Worm (Caenorhabditis elegans): ENCODE data around the gene let-92.

let-92 gene

ce11 chrIV:11858142-11858541, at the start of gene let-92:
TSS of gene let-92 (plus strand) at chrIV:11858442.
- TF ChIP-seq rpc-1 (optimal IDR thresholded peaks at IDR 0.05) (no peak), rpc-1 (tag; optimal IDR thresholded peaks at IDR 0.05) (no peak), snpc-1.1 (tag; optimal IDR thresholded peaks at IDR 0.05; ENCODE audit: insufficient read depth) (no peak), madf-3 (GFP tag; IDR thresholded peaks at IDR 0.05) (no peak), F57A8.1 (GFP tag; optimal IDR thresholded peaks at IDR 0.05) (no peak), hlh-12 (tag; optimal IDR thresholded peaks at IDR 0.05) (no peak), mes-4 (tag; optimal IDR thresholded peaks at IDR 0.05) (no peak), lin-26 (GFP tag; IDR thresholded peaks at IDR 0.05) (no peak), pha-4 (tag; optimal IDR thresholded peaks at IDR 0.05) (no peak), tlf-1 (GFP tag; optimal IDR thresholded peaks at IDR 0.05) (no peak)

ce11 chrIV:11809047-11809446, 49.2 kb upstream of the let-92 start:
- TF ChIP-seq tlf-1 (GFP tag; optimal IDR thresholded peaks at IDR 0.05) (no peak), nfya-2 (GFP tag; IDR thresholded peaks at IDR 0.05) (no peak)

ce11 chrIV:11809708-11810114, 48.5 kb upstream of the let-92 start:
- TF ChIP-seq T26A5.8 (tag; optimal IDR thresholded peaks at IDR 0.05) (no peak), ceh-100 (GFP tag; IDR thresholded peaks at IDR 0.05) (no peak), hrde-1 (tag; optimal IDR thresholded peaks at IDR 0.05; ENCODE audit: borderline replicate concordance) (no peak), tbp1 (GFP tag; optimal IDR thresholded peaks at IDR 0.05) (peak; percentile 28), zim-3 (tag; optimal IDR thresholded peaks at IDR 0.05) (no peak), rec-8 (tag; optimal IDR thresholded peaks at IDR 0.05) (no peak), ztf-3 (GFP tag; optimal IDR thresholded peaks at IDR 0.05) (no peak), zfh-2 (GFP tag; conservative IDR thresholded peaks at IDR 0.05) (no peak; the same call in 1 of the 2 replicates), D2030.7 (GFP tag; IDR thresholded peaks at IDR 0.05) (no peak), rpc-1 (optimal IDR thresholded peaks at IDR 0.05) (no peak), rpc-1 (tag; optimal IDR thresholded peaks at IDR 0.05) (no peak), ztf-6 (GFP tag; IDR thresholded peaks at IDR 0.05) (no peak), somi-1 (GFP tag; optimal IDR thresholded peaks at IDR 0.05) (peak; percentile 75), rcor-1 (GFP tag; IDR thresholded peaks at IDR 0.05) (0 out of 2 replicates have a peak, but pooled peaks have one; percentile 26), atf-7 (tag; optimal IDR thresholded peaks at IDR 0.05) (peak; percentile 20), aptf-2 (GFP tag; conservative IDR thresholded peaks at IDR 0.05) (no peak), B0019.2 (GFP tag; conservative IDR thresholded peaks at IDR 0.05) (no peak), tbx-9 (tag; optimal IDR thresholded peaks at IDR 0.05; ENCODE audit: borderline replicate concordance) (no peak), attf-5 (GFP tag; optimal IDR thresholded peaks at IDR 0.05) (peak; percentile 86), nhr-27 (tag; optimal IDR thresholded peaks at IDR 0.05) (no peak), snpc-3.4 (tag; optimal IDR thresholded peaks at IDR 0.05) (no peak), snpc-4 (GFP tag; optimal IDR thresholded peaks at IDR 0.05) (no peak), snpc-4 (tag; optimal IDR thresholded peaks at IDR 0.05) (peak in 1 of 4 experiments; percentile 28), madf-8 (GFP tag; conservative IDR thresholded peaks at IDR 0.05) (no peak), snpc-1.1 (tag; optimal IDR thresholded peaks at IDR 0.05; ENCODE audit: insufficient read depth) (no peak), chd-7 (tag; optimal IDR thresholded peaks at IDR 0.05) (peak; percentile 18), ceh-58 (GFP tag; IDR thresholded peaks at IDR 0.05) (no peak), lin-35 (GFP tag; optimal IDR thresholded peaks at IDR 0.05) (no peak), cebp-2 (GFP tag; IDR thresholded peaks at IDR 0.05) (no peak), lir-1 (GFP tag; conservative IDR thresholded peaks at IDR 0.05) (no peak), dpff-1 (tag; optimal IDR thresholded peaks at IDR 0.05) (no peak), F33H1.4 (GFP tag; IDR thresholded peaks at IDR 0.05) (no peak), egrh-3 (GFP tag; IDR thresholded peaks at IDR 0.05) (0 out of 2 replicates have a peak, but pooled peaks have one; percentile 3), fkh-3 (tag; optimal IDR thresholded peaks at IDR 0.05) (no peak), unc-130 (GFP tag; optimal IDR thresholded peaks at IDR 0.05) (no peak), K11D2.4 (GFP tag; IDR thresholded peaks at IDR 0.05) (peak; percentile 50; the same call in 1 of the 2 replicates), lag-1 (GFP tag; IDR thresholded peaks at IDR 0.05) (no peak), C17E4.6 (GFP tag; IDR thresholded peaks at IDR 0.05) (no peak)

Measured in whole organism, young adult.